Worm (Caenorhabditis elegans) whole organism, midembryonic: ENCODE measurements around the gene mec-10.

Experiments used
- T22C8.4 ChIP-seq: fragments of 200-800 bp; sonication (Bioruptor generic); IDR thresholded peaks from 2 replicates; pipeline ENCODE4 v1.3.6; 2022; ENCODE audit warnings: missing genetic modification characterization, missing compliant biosample characterization
- flt-1 ChIP-seq: fragments of 200-800 bp; sonication (Bioruptor generic); IDR thresholded peaks from 2 replicates; pipeline ENCODE4 v1.3.6; 2022; ENCODE audit warnings: missing genetic modification characterization, missing compliant biosample characterization
- klf-2 ChIP-seq: fragments of 200-800 bp; sonication (Bioruptor generic); conservative IDR thresholded peaks from 2 replicates; pipeline ENCODE4 v1.3.6; 2022; ENCODE audit warnings: missing genetic modification reagents, missing genetic modification characterization, missing compliant biosample characterization
- med-1 ChIP-seq: sonication (generic microtip); optimal IDR thresholded peaks from 2 replicates; lab custom pipeline; 2017; ENCODE audit warnings: missing genetic modification characterization, mild to moderate bottlenecking, missing compliant biosample characterization, antibody characterized with exemption, missing genetic modification reagents; ENCODE audit not compliant: insufficient read depth
- tab-1 ChIP-seq: fragments of 200-800 bp; sonication (Bioruptor generic); IDR thresholded peaks from 2 replicates; pipeline ENCODE4 v1.3.6; 2022; ENCODE audit warnings: missing genetic modification characterization, missing compliant biosample characterization
- ztf-23 ChIP-seq: fragments of 200-800 bp; sonication (Bioruptor generic); IDR thresholded peaks from 2 replicates; pipeline ENCODE4 v1.3.6; 2022; ENCODE audit warnings: missing genetic modification reagents, missing genetic modification characterization, missing compliant biosample characterization

DNA sequence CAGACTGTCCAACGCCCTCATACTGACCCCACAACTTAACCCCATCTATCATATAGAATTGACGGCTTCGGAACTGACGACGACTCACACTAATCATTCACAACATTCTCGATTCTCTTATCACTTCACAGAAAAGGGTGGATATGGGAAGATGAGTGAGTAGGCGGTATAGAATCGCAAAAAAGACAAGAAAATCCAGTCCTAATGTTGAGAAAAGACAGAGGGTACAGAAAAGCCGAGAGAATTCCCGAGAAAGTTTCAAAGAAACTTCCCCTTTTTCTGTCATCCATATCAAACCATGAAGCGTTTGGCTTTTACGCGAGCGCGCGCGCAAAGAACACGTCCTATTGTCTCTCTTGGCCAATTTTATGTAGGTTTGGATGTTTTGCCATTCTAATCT, 34.1 kb upstream of the mec-10 start:
- TF ChIP-seq flt-1 (no peak), ztf-23 (no peak), klf-2 (GFP tag; lab: Robert Waterston, UW) (no peak), med-1 (no peak), T22C8.4 (GFP tag; lab: Robert Waterston, UW) (no peak), tab-1 (no peak)
